Worm (Caenorhabditis elegans) whole organism, midembryonic: ENCODE results near the gene nekl-4.

Source experiments
- T22C8.4 ChIP-seq: fragments of 200-800 bp; sonication (Bioruptor generic); IDR thresholded peaks from 2 replicates; pipeline ENCODE4 v1.3.6; 2022; ENCODE audit warnings: missing genetic modification characterization, missing compliant biosample characterization
- klf-2 ChIP-seq: fragments of 200-800 bp; sonication (Bioruptor generic); conservative IDR thresholded peaks from 2 replicates; pipeline ENCODE4 v1.3.6; 2022; ENCODE audit warnings: missing genetic modification reagents, missing genetic modification characterization, missing compliant biosample characterization
- ref-1 ChIP-seq: fragments of 200-800 bp; sonication (Bioruptor generic); conservative IDR thresholded peaks from 2 replicates; pipeline ENCODE4 v1.3.6; 2022; ENCODE audit warnings: missing genetic modification reagents, missing genetic modification characterization, missing compliant biosample characterization
- ztf-23 ChIP-seq: fragments of 200-800 bp; sonication (Bioruptor generic); IDR thresholded peaks from 2 replicates; pipeline ENCODE4 v1.3.6; 2022; ENCODE audit warnings: missing genetic modification reagents, missing genetic modification characterization, missing compliant biosample characterization
- ztf-29 ChIP-seq: fragments of 200-800 bp; sonication (Bioruptor generic); IDR thresholded peaks from 2 replicates; pipeline ENCODE4 v1.3.6; 2022; ENCODE audit warnings: missing genetic modification reagents, missing genetic modification characterization, missing compliant biosample characterization

DNA sequence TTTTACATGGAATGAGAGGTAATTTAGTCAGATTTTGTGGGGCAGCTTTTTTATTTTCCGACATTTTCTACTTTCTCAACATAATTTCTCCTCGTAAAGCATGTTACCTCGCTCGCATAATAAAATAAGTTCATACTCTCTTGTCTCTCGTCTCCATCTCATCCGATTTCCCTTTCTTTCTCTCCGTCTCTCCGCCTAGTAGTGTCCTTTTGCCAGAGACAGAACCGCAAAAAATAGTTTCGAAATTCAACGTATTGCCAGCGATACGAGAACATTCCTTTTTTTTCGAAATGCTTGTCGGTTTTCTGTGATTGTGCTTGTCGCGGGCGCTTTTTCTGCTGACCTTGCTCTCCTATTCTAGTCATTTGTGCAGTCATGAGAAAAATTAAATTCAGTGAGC lies 13.2 kb downstream of the nekl-4 start:
- TF ChIP-seq ztf-29 (GFP tag; lab: Robert Waterston, UW): no peak
- TF ChIP-seq ref-1 (GFP tag; lab: Robert Waterston, UW): no peak
- no peak for TF ChIP-seq ztf-23
- TF ChIP-seq klf-2 (GFP tag; lab: Robert Waterston, UW): no peak
- TF ChIP-seq T22C8.4 (GFP tag; lab: Robert Waterston, UW): no peak
